Worm (Caenorhabditis elegans) whole organism, young adult: ENCODE measurements around the gene F59B1.2.

Experiments
- ama-1 ChIP-seq, 3 experiments: fragments of 150-350 bp in 1 of 3; sonication (generic microtip) in 2 of 3; optimal IDR thresholded peaks; 2 replicates each; lab custom pipeline; 2014 to 2018; ENCODE audit warnings: missing biosample characterization in 2 of 3, missing genetic modification characterization in 2 of 3, missing genetic modification reagents in 2 of 3
- unc-62 ChIP-seq: fragments of 150-350 bp; optimal IDR thresholded peaks from 2 replicates; lab custom pipeline; 2014; ENCODE audit warnings: missing biosample characterization, missing genetic modification reagents, missing genetic modification characterization
- ztf-26 ChIP-seq: sonication (generic microtip); optimal IDR thresholded peaks from 2 replicates; lab custom pipeline; 2017; ENCODE audit warnings: missing genetic modification characterization, missing compliant biosample characterization

ce11 chrV:3605325-3605724 is 27.8 kb upstream of the F59B1.2 start, which contains the start of gene T22F3.8:
- TF ChIP-seq ama-1 (optimal IDR thresholded peaks at IDR 0.05; lab: Kevin White, UChicago) = no peak
- no peak for TF ChIP-seq ama-1 (GFP tag; optimal IDR thresholded peaks at IDR 0.05; lab: Kevin White, UChicago)
- TF ChIP-seq unc-62 = no peak
- no peak for TF ChIP-seq ztf-26
